Fruit fly (Drosophila melanogaster): Measurements from ENCODE around the gene GluRIIB.

The GluRIIB gene

DNA sequence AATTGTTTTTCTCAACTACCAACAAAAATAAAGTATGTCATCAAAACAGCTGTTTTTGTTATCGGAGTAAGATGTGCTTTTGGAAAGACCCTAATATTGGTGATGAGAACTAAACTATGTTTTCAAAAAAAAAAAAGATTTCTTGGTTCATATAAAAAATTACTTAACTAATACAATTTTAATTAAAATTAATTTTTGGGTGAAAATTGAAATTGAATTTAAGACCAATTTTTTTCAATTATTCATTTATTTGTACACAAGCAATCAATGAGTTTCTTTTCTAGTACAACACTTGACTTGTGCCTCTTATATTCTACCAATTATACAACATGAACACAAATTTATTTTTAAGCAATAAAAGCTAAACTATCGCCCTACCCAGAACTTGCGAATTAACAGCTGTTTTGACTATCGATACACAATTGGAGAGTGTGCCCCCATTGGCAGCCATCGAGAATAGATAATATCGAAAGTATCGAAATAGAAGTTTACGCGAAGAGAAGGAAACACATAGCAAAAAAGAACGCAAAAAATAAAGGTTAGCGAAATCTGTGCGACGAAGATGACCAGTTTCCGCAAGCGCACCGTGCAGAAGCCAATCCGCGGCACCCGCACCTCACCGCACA is 35.2 kb upstream of the GluRIIB start, which contains the start of the genes Vps52 and Elp4 (continued):
- no peak for TF ChIP-seq CG2678 (tag; optimal IDR thresholded peaks at IDR 0.05)
- TF ChIP-seq Side (GFP tag; optimal IDR thresholded peaks at IDR 0.05), result peak; percentile 14
- peak; percentile 71 for TF ChIP-seq Bgb (GFP tag; IDR thresholded peaks at IDR 0.05; ENCODE audit: partially characterized antibody)
- TF ChIP-seq CG11695 (GFP tag; IDR thresholded peaks at IDR 0.05), result peak; percentile 68; the same call in 2 of the 3 replicates
- peak; percentile 56 for TF ChIP-seq Lhr (GFP tag; optimal IDR thresholded peaks at IDR 0.05)
- TF ChIP-seq CG8089 (GFP tag; optimal IDR thresholded peaks at IDR 0.05), result peak; percentile 31
- no peak for TF ChIP-seq sc (optimal IDR thresholded peaks at IDR 0.05)
- peak; percentile 60 for TF ChIP-seq sc (GFP tag; optimal IDR thresholded peaks at IDR 0.05)
- peak; percentile 75 for TF ChIP-seq Atf6 (GFP tag; IDR thresholded peaks at IDR 0.05)
- TF ChIP-seq wdn (GFP tag; IDR thresholded peaks at IDR 0.05), result peak; percentile 63
- peak; percentile 64; the same call in 2 of the 3 replicates for TF ChIP-seq zen2 (GFP tag; IDR thresholded peaks at IDR 0.05; ENCODE audit: partially characterized antibody)
- TF ChIP-seq CG4360 (GFP tag; IDR thresholded peaks at IDR 0.05), result no peak
- TF ChIP-seq crp (GFP tag; optimal IDR thresholded peaks at IDR 0.05), result peak; percentile 80 to 95

- TF ChIP-seq pzg (GFP tag; optimal IDR thresholded peaks at IDR 0.05) (peak; percentile 35), crp (GFP tag; optimal IDR thresholded peaks at IDR 0.05) (peak in 1 of 2 experiments; percentile 88), Bgb (GFP tag; IDR thresholded peaks at IDR 0.05; ENCODE audit: partially characterized antibody) (peak; percentile 60), h (optimal IDR thresholded peaks at IDR 0.05) (no peak), CG7963 (GFP tag; IDR thresholded peaks at IDR 0.05; ENCODE audit: partially characterized antibody) (peak; percentile 62; the same call in 1 of the 3 replicates), Six4 (GFP tag; optimal IDR thresholded peaks at IDR 0.05) (no peak), CG14667 (GFP tag; IDR thresholded peaks at IDR 0.05) (no peak), MBD-R2 (GFP tag; IDR thresholded peaks at IDR 0.05) (peak; percentile 76), ash1 (GFP tag; optimal IDR thresholded peaks at IDR 0.05) (no peak), Med (GFP tag) (peak; percentile 54), H2.0 (GFP tag; IDR thresholded peaks at IDR 0.05) (no peak), nerfin-2 (GFP tag; IDR thresholded peaks at IDR 0.05; ENCODE audit: partially characterized antibody) (peak; percentile 72), wek (GFP tag; optimal IDR thresholded peaks at IDR 0.05) (no peak), CG9437 (GFP tag; optimal IDR thresholded peaks at IDR 0.05) (no peak), CG7271 (tag; optimal IDR thresholded peaks at IDR 0.05) (no peak), ci (GFP tag; IDR thresholded peaks at IDR 0.05) (peak; percentile 28; the same call in 1 of the 3 replicates), vnd (GFP tag; IDR thresholded peaks at IDR 0.05; ENCODE audit: partially characterized antibody) (peak; percentile 61; the same call in 2 of the 3 replicates), Abd-B (GFP tag; optimal IDR thresholded peaks at IDR 0.05) (no peak), CG10366 (GFP tag; IDR thresholded peaks at IDR 0.05) (no peak), hb (GFP tag; IDR thresholded peaks at IDR 0.05; ENCODE audit: partially characterized antibody) (0 out of 3 replicates have a peak, but pooled peaks have one; percentile 70), Adf1 (GFP tag; IDR thresholded peaks at IDR 0.05) (no peak), NFAT (GFP tag; IDR thresholded peaks at IDR 0.05) (no peak), CG11456 (GFP tag; IDR thresholded peaks at IDR 0.05) (no peak), run (tag; optimal IDR thresholded peaks at IDR 0.05) (no peak), CG7372 (GFP tag; IDR thresholded peaks at IDR 0.05) (no peak), unc-4 (GFP tag; IDR thresholded peaks at IDR 0.05; ENCODE audit: partially characterized antibody) (peak; percentile 36), knrl (GFP tag; IDR thresholded peaks at IDR 0.05; ENCODE audit: partially characterized antibody) (peak; percentile 28; the same call in 1 of the 3 replicates), CG14710 (tag; optimal IDR thresholded peaks at IDR 0.05) (peak; percentile 91), CG1602 (GFP tag; optimal IDR thresholded peaks at IDR 0.05) (no peak), bab2 (GFP tag; optimal IDR thresholded peaks at IDR 0.05) (no peak), bcd (GFP tag; optimal IDR thresholded peaks at IDR 0.05) (no peak), slbo (GFP tag; IDR thresholded peaks at IDR 0.05) (0 out of 2 replicates have a peak, but pooled peaks have one; percentile 9), CG6854 (GFP tag; optimal IDR thresholded peaks at IDR 0.05) (no peak), trem (tag; optimal IDR thresholded peaks at IDR 0.05) (no peak), oc (tag; optimal IDR thresholded peaks at IDR 0.05) (no peak), wor (GFP tag; IDR thresholded peaks at IDR 0.05) (no peak), slou (GFP tag; optimal IDR thresholded peaks at IDR 0.05) (no peak)
Measured at dm6 chr2L:5525723-5526122, 33.4 kb upstream of the GluRIIB start, which contains the start of gene Cap-D3. Gene Cap-D3 (plus strand): TSS chr2L:5525905.

Measured in whole organism, embryonic.